Worm (Caenorhabditis elegans): Measurements from ENCODE around the gene col-138.

Gene col-138

DNA sequence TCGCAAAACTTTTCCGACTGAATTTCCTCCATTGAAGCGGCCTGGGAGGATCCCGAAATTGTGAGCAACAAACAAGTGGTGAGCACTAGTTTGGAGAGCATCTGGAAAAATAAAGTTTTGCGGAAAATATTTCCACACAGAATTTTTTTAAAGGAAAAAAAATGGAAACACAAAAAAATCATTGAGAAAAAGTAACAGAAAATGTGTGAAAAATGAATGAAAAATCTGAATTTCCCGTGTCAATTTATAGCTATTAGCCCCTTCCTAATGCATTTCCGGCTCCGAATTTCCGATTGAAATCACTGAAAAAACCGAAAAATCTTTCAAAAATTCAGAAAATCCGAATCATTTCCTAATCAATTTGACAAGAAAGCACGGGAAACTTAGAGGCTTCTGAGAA, 8.3 kb upstream of the col-138 start, which contains the start of gene flp-17:
Gene flp-17 (minus strand): TSS at position 101 of the 400 bp plus-strand sequence.
- no peak for TF ChIP-seq pbrm-1 (GFP tag; IDR thresholded peaks at IDR 0.05)

ce11 chrIV:17189193-17189592, 5.7 kb upstream of the col-138 start:
- no peak for TF ChIP-seq unc-130 (GFP tag; optimal IDR thresholded peaks at IDR 0.05)
- TF ChIP-seq T26A5.8 (tag; optimal IDR thresholded peaks at IDR 0.05), result no peak
- TF ChIP-seq ceh-27 (GFP tag; optimal IDR thresholded peaks at IDR 0.05), result no peak
- TF ChIP-seq rpc-1 (optimal IDR thresholded peaks at IDR 0.05), result peak; percentile 26
- TF ChIP-seq rpc-1 (tag; optimal IDR thresholded peaks at IDR 0.05), result peak; percentile 63
- no peak for TF ChIP-seq nhr-90 (tag; optimal IDR thresholded peaks at IDR 0.05)
- no peak for TF ChIP-seq hsf-1 (GFP tag; IDR thresholded peaks at IDR 0.05)
- peak; percentile 59 for TF ChIP-seq tbp1 (GFP tag; optimal IDR thresholded peaks at IDR 0.05)
- TF ChIP-seq K11D2.4 (GFP tag; IDR thresholded peaks at IDR 0.05), result no peak
- TF ChIP-seq madf-3 (GFP tag; IDR thresholded peaks at IDR 0.05), result no peak
- TF ChIP-seq B0035.1 (tag; optimal IDR thresholded peaks at IDR 0.05), result no peak
- TF ChIP-seq egrh-3 (GFP tag; IDR thresholded peaks at IDR 0.05), result no peak
- no peak for TF ChIP-seq B0261.1 (tag; optimal IDR thresholded peaks at IDR 0.05)
- no peak for TF ChIP-seq zfh-2 (GFP tag; conservative IDR thresholded peaks at IDR 0.05)
- TF ChIP-seq dox-1 (GFP tag; IDR thresholded peaks at IDR 0.05), result no peak
- TF ChIP-seq somi-1 (GFP tag; optimal IDR thresholded peaks at IDR 0.05), result no peak
- TF ChIP-seq snpc-4 (GFP tag; optimal IDR thresholded peaks at IDR 0.05), result no peak
- peak in 3 of 4 experiments; percentile 49 to 69 (median 67) for TF ChIP-seq snpc-4 (tag; optimal IDR thresholded peaks at IDR 0.05)
- TF ChIP-seq zim-3 (tag; optimal IDR thresholded peaks at IDR 0.05), result no peak
- no peak for TF ChIP-seq ztf-28 (GFP tag; IDR thresholded peaks at IDR 0.05)

DNA sequence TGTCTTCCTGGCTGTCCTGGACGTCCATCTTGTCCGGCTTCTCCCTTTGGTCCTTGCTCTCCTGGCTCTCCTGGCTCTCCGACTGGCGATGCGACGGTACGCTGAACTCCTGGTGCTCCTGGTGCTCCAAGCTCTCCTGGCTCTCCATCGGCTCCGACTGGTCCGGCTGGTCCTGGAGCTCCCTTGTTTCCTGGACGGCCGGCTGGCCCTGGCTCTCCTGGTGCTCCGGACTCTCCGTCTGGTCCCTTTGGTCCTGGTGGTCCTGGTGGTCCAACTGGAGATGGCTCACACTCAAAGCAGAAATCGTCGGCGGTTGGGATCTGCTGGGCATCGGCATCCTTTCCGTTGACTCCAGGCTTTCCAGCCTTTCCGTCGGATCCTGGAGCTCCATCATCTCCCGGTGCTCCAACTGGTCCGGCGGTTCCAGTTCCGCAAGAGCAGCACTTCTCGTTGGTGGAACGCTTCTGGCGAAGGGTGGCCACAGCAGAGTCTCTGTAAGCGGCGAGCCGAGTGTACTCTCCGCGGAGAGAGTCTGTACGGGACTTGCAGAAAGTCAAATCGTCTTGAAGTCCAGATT, 409 bp downstream of the col-138 start:
- TF ChIP-seq nhr-179 (tag; optimal IDR thresholded peaks at IDR 0.05) (peak; percentile 39), F52B5.7 (tag; optimal IDR thresholded peaks at IDR 0.05) (no peak), zfh-2 (GFP tag; conservative IDR thresholded peaks at IDR 0.05) (peak; percentile 91), Y53G8AR.9 (GFP tag; conservative IDR thresholded peaks at IDR 0.05) (no peak; the same call in 1 of the 2 replicates), him-1 (tag; optimal IDR thresholded peaks at IDR 0.05) (no peak), egrh-3 (GFP tag; IDR thresholded peaks at IDR 0.05) (peak; percentile 96)

- no peak for TF ChIP-seq snpc-4 (GFP tag; optimal IDR thresholded peaks at IDR 0.05)
- TF ChIP-seq snpc-4 (tag; optimal IDR thresholded peaks at IDR 0.05), result peak in 3 of 4 experiments; percentile 12 to 59 (median 18)
- TF ChIP-seq mes-4 (tag; optimal IDR thresholded peaks at IDR 0.05), result no peak
These were observed 4.0 kb downstream of the col-138 start for ce11 chrIV:17179565-17179964.

- TF ChIP-seq die-1 (tag; optimal IDR thresholded peaks at IDR 0.05) (no peak), repo-1 (tag; optimal IDR thresholded peaks at IDR 0.05) (no peak), dox-1 (GFP tag; IDR thresholded peaks at IDR 0.05) (peak; percentile 32; the same call in 1 of the 2 replicates), nhr-80 (tag; optimal IDR thresholded peaks at IDR 0.05) (peak; percentile 55), bed-2 (GFP tag; IDR thresholded peaks at IDR 0.05) (no peak), madf-6 (GFP tag; IDR thresholded peaks at IDR 0.05) (no peak), B0336.3 (GFP tag; IDR thresholded peaks at IDR 0.05) (no peak), F49E8.2 (tag; optimal IDR thresholded peaks at IDR 0.05; ENCODE audit: insufficient read depth) (no peak), nhr-179 (tag; optimal IDR thresholded peaks at IDR 0.05) (no peak), Y53G8AR.9 (GFP tag; conservative IDR thresholded peaks at IDR 0.05) (no peak)
These were observed 4.5 kb downstream of the col-138 start for ce11 chrIV:17179071-17179470.

All from whole organism, young adult.